Fruit fly (Drosophila melanogaster): ENCODE measurements around the gene Sry-beta.
A peak's percentile ranks its signal among the peaks of the same experiment; 100 is the strongest.

The Sry-beta gene

DNA sequence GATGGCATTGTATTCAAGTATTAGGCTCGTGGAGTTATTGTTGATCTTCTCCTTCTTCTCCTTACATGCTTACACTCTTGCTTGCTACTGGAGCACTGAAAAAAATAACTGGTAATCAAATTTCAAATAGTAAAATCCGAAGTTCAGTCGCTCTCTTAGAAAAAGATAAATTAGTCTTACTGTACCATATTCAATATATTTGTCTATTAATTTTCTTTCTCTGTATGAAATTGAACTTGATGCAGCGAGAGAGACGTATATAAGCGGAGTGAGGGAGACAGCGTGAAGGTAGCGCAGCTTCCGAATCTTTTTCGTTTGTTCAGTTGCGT lies 21.6 kb downstream of the Sry-beta start:
- TF ChIP-seq CG15514 (GFP tag; optimal IDR thresholded peaks at IDR 0.05) (peak; percentile 75), Kr (GFP tag; optimal IDR thresholded peaks at IDR 0.05) (no peak), exex (tag; optimal IDR thresholded peaks at IDR 0.05) (peak; percentile 36), ATbp (GFP tag; optimal IDR thresholded peaks at IDR 0.05) (peak; percentile 88), Rx (GFP tag; IDR thresholded peaks at IDR 0.05) (peak; percentile 91), CG11723 (GFP tag; optimal IDR thresholded peaks at IDR 0.05) (peak; percentile 83), Rfx (GFP tag; IDR thresholded peaks at IDR 0.05) (peak; percentile 83), Tbp (GFP tag; optimal IDR thresholded peaks at IDR 0.05) (no peak), pan (optimal IDR thresholded peaks at IDR 0.05) (no peak), pan (GFP tag; optimal IDR thresholded peaks at IDR 0.05 in 1 of 2, IDR thresholded peaks at IDR 0.05 in 1 of 2) (peak in 1 of 2 experiments; percentile 95), grn (GFP tag; optimal IDR thresholded peaks at IDR 0.05) (peak; percentile 56), Dbx (GFP tag; IDR thresholded peaks at IDR 0.05) (peak; percentile 64; the same call in 1 of the 3 replicates), tap (tag; optimal IDR thresholded peaks at IDR 0.05) (peak; percentile 96), fu2 (GFP tag; optimal IDR thresholded peaks at IDR 0.05) (no peak), amos (GFP tag; IDR thresholded peaks at IDR 0.05; ENCODE audit: partially characterized antibody) (no peak), eyg (GFP tag; optimal IDR thresholded peaks at IDR 0.05) (peak; percentile 69), CG18599 (GFP tag; optimal IDR thresholded peaks at IDR 0.05) (peak; percentile 89), tup (GFP tag; optimal IDR thresholded peaks at IDR 0.05) (peak; percentile 71), CG7786 (GFP tag; optimal IDR thresholded peaks at IDR 0.05) (peak; percentile 60), tx (GFP tag; optimal IDR thresholded peaks at IDR 0.05) (peak; percentile 70), sna (GFP tag; IDR thresholded peaks at IDR 0.05; ENCODE audit: partially characterized antibody) (no peak), CG7963 (GFP tag; IDR thresholded peaks at IDR 0.05; ENCODE audit: partially characterized antibody) (no peak), Dref (GFP tag; IDR thresholded peaks at IDR 0.05) (no peak), CG17361 (GFP tag; IDR thresholded peaks at IDR 0.05) (peak; percentile 78), CG1603 (tag; optimal IDR thresholded peaks at IDR 0.05) (peak; percentile 93), CG1647 (GFP tag; optimal IDR thresholded peaks at IDR 0.05) (peak; percentile 78), sd (tag; optimal IDR thresholded peaks at IDR 0.05) (no peak), wdn (GFP tag; IDR thresholded peaks at IDR 0.05) (peak; percentile 73; the same call in 1 of the 2 replicates), jumu (GFP tag; optimal IDR thresholded peaks at IDR 0.05) (peak; percentile 88), Hr39 (optimal IDR thresholded peaks at IDR 0.05) (no peak), mirr (GFP tag; optimal IDR thresholded peaks at IDR 0.05) (peak; percentile 41), twi (tag; optimal IDR thresholded peaks at IDR 0.05) (no peak), Chrac-16 (GFP tag; optimal IDR thresholded peaks at IDR 0.05) (peak; percentile 64), Bteb2 (GFP tag; optimal IDR thresholded peaks at IDR 0.05) (peak; percentile 17), lmd (GFP tag; IDR thresholded peaks at IDR 0.05) (peak; percentile 85), C15 (GFP tag; IDR thresholded peaks at IDR 0.05) (peak; percentile 60; the same call in 2 of the 3 replicates), CG1024 (GFP tag; IDR thresholded peaks at IDR 0.05) (peak; percentile 93), tgo (GFP tag; IDR thresholded peaks at IDR 0.05) (peak; percentile 89), Max (GFP tag; optimal IDR thresholded peaks at IDR 0.05) (peak; percentile 85), bowl (GFP tag; IDR thresholded peaks at IDR 0.05) (peak; percentile 89), pfk (GFP tag; optimal IDR thresholded peaks at IDR 0.05) (no peak), crc (GFP tag; optimal IDR thresholded peaks at IDR 0.05) (peak; percentile 82), CG16779 (GFP tag; IDR thresholded peaks at IDR 0.05) (0 out of 2 replicates have a peak, but pooled peaks have one; percentile 59), zen2 (GFP tag; IDR thresholded peaks at IDR 0.05; ENCODE audit: partially characterized antibody) (no peak), CG10543 (GFP tag; optimal IDR thresholded peaks at IDR 0.05) (peak; percentile 59), CG7556 (GFP tag; optimal IDR thresholded peaks at IDR 0.05) (peak; percentile 81), CG10147 (GFP tag; optimal IDR thresholded peaks at IDR 0.05) (peak; percentile 77), NC2α (GFP tag; optimal IDR thresholded peaks at IDR 0.05) (peak; percentile 42), Spps (tag; optimal IDR thresholded peaks at IDR 0.05) (peak; percentile 82), Aef1 (GFP tag; IDR thresholded peaks at IDR 0.05) (peak; percentile 92), Oli (tag; optimal IDR thresholded peaks at IDR 0.05) (peak; percentile 73), CG10462 (GFP tag; optimal IDR thresholded peaks at IDR 0.05) (peak; percentile 60)

Data from whole organism, embryonic.